Worm (Caenorhabditis elegans): ENCODE results near the gene T22E5.1.

DNA sequence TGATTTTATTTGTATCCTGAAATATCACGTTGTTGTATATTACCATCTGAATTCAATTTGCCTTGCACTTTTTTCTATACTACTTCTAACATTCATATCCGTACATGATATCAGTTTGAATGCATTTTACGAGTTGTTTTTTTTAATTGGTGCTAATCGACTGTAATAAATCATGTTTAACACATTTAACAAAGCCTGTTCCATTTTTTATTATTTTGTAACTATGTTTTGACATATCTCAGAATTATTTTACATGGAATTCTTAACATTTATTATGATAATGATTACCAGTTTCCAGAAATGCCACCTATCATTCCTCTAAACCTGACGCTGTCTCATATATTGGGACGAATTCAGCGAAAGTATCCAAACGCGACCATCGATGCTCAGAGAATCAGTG is 47.0 kb upstream of the T22E5.1 start, which contains the start of gene C03B1.3:
- TF ChIP-seq unc-39 (tag; optimal IDR thresholded peaks at IDR 0.05) (no peak), ama-1 (optimal IDR thresholded peaks at IDR 0.05) (no peak), nhr-237 (tag; optimal IDR thresholded peaks at IDR 0.05) (no peak), nhr-23 (tag; optimal IDR thresholded peaks at IDR 0.05) (no peak), lin-13 (GFP tag; optimal IDR thresholded peaks at IDR 0.05) (no peak), sem-4 (tag; optimal IDR thresholded peaks at IDR 0.05) (no peak), lsy-2 (tag; optimal IDR thresholded peaks at IDR 0.05) (no peak), lin-11 (tag; optimal IDR thresholded peaks at IDR 0.05) (no peak), ztf-11 (tag; optimal IDR thresholded peaks at IDR 0.05) (no peak), ztf-4 (tag; optimal IDR thresholded peaks at IDR 0.05) (no peak)

All from whole organism, L2 larva.